Fruit fly (Drosophila melanogaster): ENCODE results near the gene GV1.

dm6 chr3L:1831753-1832268, 21.4 kb downstream of the GV1 start, which contains the start of gene Cpr62Ba:
- TF ChIP-seq ttk (optimal IDR thresholded peaks at IDR 0.05) (no peak), psq (optimal IDR thresholded peaks at IDR 0.05) (no peak), insv (optimal IDR thresholded peaks at IDR 0.05) (no peak), h (optimal IDR thresholded peaks at IDR 0.05) (no peak)

All from Kc167 (cell line).